Fruit fly (Drosophila melanogaster) whole organism, embryonic: Measurements from ENCODE around the gene lute.
A peak's percentile ranks its signal among the peaks of the same experiment; 100 is the strongest.

ENCODE experiments used
- Asciz ChIP-seq: fragments of 200-800 bp; sonication (Bioruptor generic); optimal IDR thresholded peaks from 2 replicates; lab custom pipeline; 2017; ENCODE audit warnings: missing biosample characterization, mild to moderate bottlenecking, missing genetic modification characterization, missing genetic modification reagents
- Atf6 ChIP-seq: fragments of 200-800 bp; sonication (Bioruptor generic); IDR thresholded peaks from 2 replicates; pipeline ENCODE4 v1.3.6; 2022; ENCODE audit warnings: missing biosample characterization, missing genetic modification characterization
- CG10462 ChIP-seq: fragments of 200-800 bp; sonication (Bioruptor generic); optimal IDR thresholded peaks from 2 replicates; lab custom pipeline; 2016; ENCODE audit warnings: missing biosample characterization, missing genetic modification characterization
- CG11696 ChIP-seq: fragments of 200-800 bp; sonication (Bioruptor generic); IDR thresholded peaks from 2 replicates; pipeline ENCODE4 v1.3.6; 2022; ENCODE audit warnings: missing biosample characterization, missing genetic modification characterization
- CG15011 ChIP-seq: fragments of 200-800 bp; sonication (Bioruptor generic); optimal IDR thresholded peaks from 3 replicates; lab custom pipeline; 2018; ENCODE audit warnings: missing biosample characterization, mild to moderate bottlenecking, missing genetic modification characterization
- CG15073 ChIP-seq: fragments of 200-800 bp; sonication (Bioruptor generic); optimal IDR thresholded peaks from 2 replicates; lab custom pipeline; 2016; ENCODE audit warnings: missing biosample characterization, missing genetic modification characterization
- CG1529 ChIP-seq: fragments of 200-800 bp; sonication (Bioruptor generic); optimal IDR thresholded peaks from 3 replicates; lab custom pipeline; 2018; ENCODE audit warnings: missing biosample characterization, missing genetic modification characterization
- CG15479 ChIP-seq: fragments of 200-800 bp; sonication (Bioruptor generic); optimal IDR thresholded peaks from 3 replicates; lab custom pipeline; 2019; ENCODE audit warnings: missing biosample characterization, mild to moderate bottlenecking, missing genetic modification characterization, moderate library complexity
- CG16779 ChIP-seq: fragments of 200-800 bp; sonication (Bioruptor generic); IDR thresholded peaks from 2 replicates; pipeline ENCODE4 v1.3.6; 2022; ENCODE audit warnings: missing biosample characterization, missing genetic modification characterization
- CG17186 ChIP-seq: fragments of 200-800 bp; sonication (Bioruptor generic); optimal IDR thresholded peaks from 3 replicates; lab custom pipeline; 2017; ENCODE audit warnings: missing biosample characterization, missing genetic modification reagents, missing genetic modification characterization
- CG17912 ChIP-seq: fragments of 200-800 bp; sonication (Bioruptor generic); optimal IDR thresholded peaks from 2 replicates; lab custom pipeline; 2018; ENCODE audit warnings: missing biosample characterization, mild to moderate bottlenecking, missing genetic modification characterization
- CG1792 ChIP-seq: fragments of 200-800 bp; sonication (Bioruptor generic); optimal IDR thresholded peaks from 2 replicates; lab custom pipeline; 2016; ENCODE audit warnings: missing biosample characterization, missing genetic modification characterization
- CG1832 ChIP-seq: fragments of 200-800 bp; sonication (Bioruptor generic); optimal IDR thresholded peaks from 2 replicates; lab custom pipeline; 2017; ENCODE audit warnings: missing biosample characterization, mild to moderate bottlenecking, missing genetic modification characterization, inconsistent platforms
- CG30431 ChIP-seq: fragments of 200-800 bp; sonication (Bioruptor generic); optimal IDR thresholded peaks from 2 replicates; lab custom pipeline; 2017; ENCODE audit warnings: missing biosample characterization, missing genetic modification characterization
- CG33213 ChIP-seq: fragments of 200-800 bp; sonication (Bioruptor generic); optimal IDR thresholded peaks from 3 replicates; lab custom pipeline; 2016; ENCODE audit warnings: missing biosample characterization, missing genetic modification characterization
- CG5180 ChIP-seq: fragments of 200-800 bp; sonication (Bioruptor generic); optimal IDR thresholded peaks from 3 replicates; lab custom pipeline; 2017; ENCODE audit warnings: missing biosample characterization, missing genetic modification characterization, mild to moderate bottlenecking, moderate library complexity, missing genetic modification reagents
- CG5953 ChIP-seq: fragments of 200-800 bp; sonication (Bioruptor generic); IDR thresholded peaks from 2 replicates; pipeline ENCODE4 v1.3.6; 2022; ENCODE audit warnings: missing biosample characterization, missing genetic modification characterization
- CG6654 ChIP-seq: fragments of 200-800 bp; sonication (Bioruptor generic); optimal IDR thresholded peaks from 2 replicates; lab custom pipeline; 2017; ENCODE audit warnings: missing biosample characterization, mild to moderate bottlenecking, missing genetic modification characterization
- CG6813 ChIP-seq: fragments of 200-800 bp; sonication (Bioruptor generic); optimal IDR thresholded peaks from 2 replicates; lab custom pipeline; 2017; ENCODE audit warnings: missing biosample characterization, missing genetic modification characterization, mild to moderate bottlenecking, moderate library complexity, missing genetic modification reagents
- CG8388 ChIP-seq: fragments of 200-800 bp; sonication (Bioruptor generic); optimal IDR thresholded peaks from 2 replicates; lab custom pipeline; 2019; ENCODE audit warnings: missing biosample characterization, mild to moderate bottlenecking, missing genetic modification characterization, moderate library complexity
- CG9609 ChIP-seq: fragments of 200-800 bp; sonication (Bioruptor generic); optimal IDR thresholded peaks from 3 replicates; lab custom pipeline; 2016; ENCODE audit warnings: missing biosample characterization, missing genetic modification characterization
- CG9817 ChIP-seq: fragments of 200-800 bp; sonication (Bioruptor generic); optimal IDR thresholded peaks from 2 replicates; lab custom pipeline; 2018; ENCODE audit warnings: missing biosample characterization, mild to moderate bottlenecking, missing genetic modification characterization, moderate library complexity
- Camta ChIP-seq: fragments of 200-800 bp; sonication (Bioruptor generic); optimal IDR thresholded peaks from 2 replicates; lab custom pipeline; 2016; ENCODE audit warnings: missing biosample characterization, missing genetic modification characterization
- Dp ChIP-seq: fragments of 200-800 bp; sonication (Bioruptor generic); optimal IDR thresholded peaks from 2 replicates; lab custom pipeline; 2018; ENCODE audit warnings: missing biosample characterization, mild to moderate bottlenecking, missing genetic modification characterization, moderate library complexity
- Gug ChIP-seq: fragments of 200-800 bp; sonication (Bioruptor generic); IDR thresholded peaks from 4 replicates; pipeline ENCODE4 v1.3.6; 2022; ENCODE audit warnings: missing biosample characterization, missing genetic modification characterization
- Meics ChIP-seq: fragments of 200-800 bp; sonication (Bioruptor generic); optimal IDR thresholded peaks from 2 replicates; lab custom pipeline; 2017; ENCODE audit warnings: missing biosample characterization, mild to moderate bottlenecking, missing genetic modification characterization
- NC2α ChIP-seq: fragments of 200-800 bp; sonication (Bioruptor generic); optimal IDR thresholded peaks from 2 replicates; lab custom pipeline; 2016; ENCODE audit warnings: missing biosample characterization, missing genetic modification characterization
- NfI ChIP-seq: fragments of 200-800 bp; sonication (Bioruptor generic); optimal IDR thresholded peaks from 3 replicates; lab custom pipeline; 2018; ENCODE audit warnings: missing biosample characterization, mild to moderate bottlenecking, missing genetic modification characterization, moderate library complexity
- Opbp ChIP-seq: fragments of 200-800 bp; sonication (Bioruptor generic); IDR thresholded peaks from 3 replicates; pipeline ENCODE4 v1.3.6; 2022; ENCODE audit warnings: missing biosample characterization, missing genetic modification characterization; ENCODE audit not compliant: partially characterized antibody
- Optix ChIP-seq: fragments of 200-800 bp; sonication (Bioruptor generic); IDR thresholded peaks from 3 replicates; pipeline ENCODE4 v1.3.6; 2022; ENCODE audit warnings: missing biosample characterization, missing genetic modification characterization
- Sox102F ChIP-seq: fragments of 200-800 bp; sonication (Bioruptor generic); optimal IDR thresholded peaks from 2 replicates; lab custom pipeline; 2018; ENCODE audit warnings: missing biosample characterization, mild to moderate bottlenecking, missing genetic modification characterization, moderate library complexity
- Xbp1 ChIP-seq: fragments of 200-800 bp; sonication (Bioruptor generic); optimal IDR thresholded peaks from 3 replicates; lab custom pipeline; 2016; ENCODE audit warnings: missing biosample characterization, mild to moderate bottlenecking, missing genetic modification characterization
- ap ChIP-seq: fragments of 200-800 bp; sonication (Bioruptor generic); IDR thresholded peaks from 2 replicates; pipeline ENCODE4 v1.3.6; 2022; ENCODE audit warnings: missing biosample characterization, missing genetic modification characterization
- chif ChIP-seq, 2 experiments: fragments of 200-800 bp; sonication (Bioruptor generic); optimal IDR thresholded peaks; 3 replicates each; lab custom pipeline; 2016; ENCODE audit warnings: missing biosample characterization in 2 of 2, missing genetic modification characterization in 2 of 2
- fd102C ChIP-seq: fragments of 200-800 bp; sonication (Bioruptor generic); optimal IDR thresholded peaks from 2 replicates; lab custom pipeline; 2018; ENCODE audit warnings: missing biosample characterization, mild to moderate bottlenecking, missing genetic modification characterization, moderate library complexity
- gem ChIP-seq: fragments of 200-800 bp; sonication (Bioruptor generic); optimal IDR thresholded peaks from 2 replicates; lab custom pipeline; 2019; ENCODE audit warnings: missing biosample characterization, mild to moderate bottlenecking, missing genetic modification characterization, moderate library complexity
- hb ChIP-seq: fragments of 200-800 bp; sonication (Bioruptor generic); IDR thresholded peaks from 3 replicates; pipeline ENCODE4 v1.3.6; 2022; ENCODE audit warnings: missing biosample characterization, missing genetic modification characterization; ENCODE audit not compliant: partially characterized antibody
- maf-S ChIP-seq: fragments of 200-800 bp; sonication (Bioruptor generic); optimal IDR thresholded peaks from 2 replicates; lab custom pipeline; 2016; ENCODE audit warnings: missing biosample characterization, missing genetic modification characterization
- pzg ChIP-seq: fragments of 200-800 bp; sonication (Bioruptor generic); optimal IDR thresholded peaks from 3 replicates; lab custom pipeline; 2018; ENCODE audit warnings: missing biosample characterization, mild to moderate bottlenecking, missing genetic modification characterization, moderate library complexity
- sim ChIP-seq: fragments of 200-800 bp; sonication (Bioruptor generic); IDR thresholded peaks from 2 replicates; pipeline ENCODE4 v1.3.6; 2022; ENCODE audit warnings: missing biosample characterization, missing genetic modification characterization
- so ChIP-seq: fragments of 200-800 bp; sonication (Bioruptor generic); IDR thresholded peaks from 3 replicates; pipeline ENCODE4 v1.3.6; 2022; ENCODE audit warnings: missing biosample characterization, missing genetic modification characterization
- ssp ChIP-seq: fragments of 200-800 bp; sonication (Bioruptor generic); IDR thresholded peaks from 2 replicates; pipeline ENCODE4 v1.3.6; 2022; ENCODE audit warnings: missing biosample characterization, missing genetic modification characterization
- tll ChIP-seq, 2 experiments: fragments of 200-800 bp in 1 of 2; fragments of >200 bp in 1 of 2; sonication (Bioruptor generic) in 1 of 2; optimal IDR thresholded peaks; 2 replicates each; lab custom pipeline; 2017 to 2019; ENCODE audit warnings: missing biosample characterization in 2 of 2, missing genetic modification characterization in 2 of 2, mild to moderate bottlenecking in 1 of 2, moderate library complexity in 1 of 2
- trh ChIP-seq: fragments of 200-800 bp; sonication (Bioruptor generic); optimal IDR thresholded peaks from 2 replicates; lab custom pipeline; 2016; ENCODE audit warnings: missing biosample characterization, missing genetic modification characterization
- unc-4 ChIP-seq: fragments of 200-800 bp; sonication (Bioruptor generic); IDR thresholded peaks from 2 replicates; pipeline ENCODE4 v1.3.6; 2022; ENCODE audit warnings: missing biosample characterization, missing genetic modification characterization; ENCODE audit not compliant: partially characterized antibody
- vnd ChIP-seq: fragments of 200-800 bp; sonication (Bioruptor generic); IDR thresholded peaks from 3 replicates; pipeline ENCODE4 v1.3.6; 2022; ENCODE audit warnings: missing biosample characterization, missing genetic modification characterization; ENCODE audit not compliant: partially characterized antibody
- wdn ChIP-seq: fragments of 200-800 bp; sonication (Bioruptor generic); IDR thresholded peaks from 2 replicates; pipeline ENCODE4 v1.3.6; 2022; ENCODE audit warnings: missing biosample characterization, missing genetic modification characterization
- wek ChIP-seq: fragments of 200-800 bp; sonication (Bioruptor generic); optimal IDR thresholded peaks from 3 replicates; lab custom pipeline; 2018; ENCODE audit warnings: missing biosample characterization, mild to moderate bottlenecking, missing genetic modification characterization, moderate library complexity

Gene lute

dm6 chr3R:17385329-17386019 is 5.7 kb downstream of the lute start (continued):
- no peak for TF ChIP-seq trh (GFP tag; lab: Kevin White, UChicago)
- TF ChIP-seq CG1529 (GFP tag; lab: Kevin White, UChicago) = no peak
- TF ChIP-seq CG8388 (GFP tag; lab: Kevin White, UChicago) = no peak
- TF ChIP-seq gem (tag; lab: Kevin White, UChicago) = peak; percentile 68
- TF ChIP-seq Opbp = peak; percentile 72
- peak; percentile 56 for TF ChIP-seq CG1792 (GFP tag; lab: Kevin White, UChicago)
- peak; percentile 52 for TF ChIP-seq CG15011 (GFP tag; lab: Kevin White, UChicago)
- TF ChIP-seq hb (GFP tag; lab: Robert Waterston, UW) = no peak
- TF ChIP-seq NfI = peak; percentile 61
- 0 out of 3 replicates have a peak, but pooled peaks have one; percentile 24 for TF ChIP-seq Optix (GFP tag; lab: Robert Waterston, UW)
- peak; percentile 80 for TF ChIP-seq Atf6 (GFP tag; lab: Robert Waterston, UW)
- no peak for TF ChIP-seq sim
- TF ChIP-seq CG5953 (GFP tag; lab: Robert Waterston, UW) = no peak
- peak; percentile 97 for TF ChIP-seq Dp (GFP tag; lab: Kevin White, UChicago)
- TF ChIP-seq CG9609 = peak; percentile 74
- peak; percentile 76 for TF ChIP-seq Xbp1 (GFP tag; lab: Kevin White, UChicago)
- no peak for TF ChIP-seq ap (GFP tag; lab: Robert Waterston, UW)
- no peak for TF ChIP-seq CG30431 (GFP tag; lab: Kevin White, UChicago)
- TF ChIP-seq CG17912 (GFP tag; lab: Kevin White, UChicago) = peak; percentile 57
- TF ChIP-seq CG1832 (GFP tag; lab: Kevin White, UChicago) = no peak
- peak; percentile 71 for TF ChIP-seq CG17186 (GFP tag; lab: Kevin White, UChicago)
- TF ChIP-seq tll (GFP tag; optimal IDR thresholded peaks at IDR 0.05; lab: Kevin White, UChicago) = no peak
- peak; percentile 27 for TF ChIP-seq CG5180
- no peak for TF ChIP-seq NC2α (GFP tag; lab: Kevin White, UChicago)
- TF ChIP-seq wek (GFP tag; lab: Kevin White, UChicago) = peak; percentile 46
- TF ChIP-seq ssp = peak; percentile 57; the same call in 1 of the 2 replicates
- no peak for TF ChIP-seq CG15073
- TF ChIP-seq CG11696 (GFP tag; lab: Robert Waterston, UW) = 0 out of 2 replicates have a peak, but pooled peaks have one; percentile 39
- TF ChIP-seq CG6813 (GFP tag; lab: Kevin White, UChicago) = peak; percentile 17
- TF ChIP-seq Gug (GFP tag; lab: Robert Waterston, UW) = no peak; the same call in 3 of the 4 replicates
- no peak for TF ChIP-seq so
- TF ChIP-seq wdn (GFP tag; lab: Robert Waterston, UW) = no peak
- TF ChIP-seq vnd (GFP tag; lab: Robert Waterston, UW) = no peak
- TF ChIP-seq Meics (GFP tag; lab: Kevin White, UChicago) = peak; percentile 68
- TF ChIP-seq CG6654 = no peak
- peak; percentile 38 for TF ChIP-seq CG9817
- TF ChIP-seq CG10462 (GFP tag; lab: Kevin White, UChicago) = no peak
- peak; percentile 38 for TF ChIP-seq maf-S (GFP tag; lab: Kevin White, UChicago)
- TF ChIP-seq pzg (GFP tag; lab: Kevin White, UChicago) = peak; percentile 96
- peak; percentile 44 for TF ChIP-seq Camta (GFP tag; lab: Kevin White, UChicago)
- TF ChIP-seq Sox102F (GFP tag; lab: Kevin White, UChicago) = peak; percentile 44
- no peak for TF ChIP-seq CG15479
- TF ChIP-seq CG16779 (GFP tag; lab: Robert Waterston, UW) = 0 out of 2 replicates have a peak, but pooled peaks have one; percentile 18
- TF ChIP-seq fd102C = peak; percentile 24
- TF ChIP-seq chif (GFP tag; optimal IDR thresholded peaks at IDR 0.05; lab: Kevin White, UChicago) = peak; percentile 55 to 56
- TF ChIP-seq Asciz (GFP tag; lab: Kevin White, UChicago) = peak; percentile 3
- peak; percentile 78 for TF ChIP-seq CG33213 (GFP tag; lab: Kevin White, UChicago)
- peak; percentile 46; the same call in 1 of the 2 replicates for TF ChIP-seq unc-4
